Worm (Caenorhabditis elegans) whole organism, dauer: ENCODE data around the gene kcmf-1.

ENCODE experiments used
- unc-62 ChIP-seq: sonication (generic microtip); optimal IDR thresholded peaks from 2 replicates; lab custom pipeline; 2017; ENCODE audit warnings: missing biosample characterization, missing genetic modification reagents, missing genetic modification characterization

kcmf-1 gene

DNA sequence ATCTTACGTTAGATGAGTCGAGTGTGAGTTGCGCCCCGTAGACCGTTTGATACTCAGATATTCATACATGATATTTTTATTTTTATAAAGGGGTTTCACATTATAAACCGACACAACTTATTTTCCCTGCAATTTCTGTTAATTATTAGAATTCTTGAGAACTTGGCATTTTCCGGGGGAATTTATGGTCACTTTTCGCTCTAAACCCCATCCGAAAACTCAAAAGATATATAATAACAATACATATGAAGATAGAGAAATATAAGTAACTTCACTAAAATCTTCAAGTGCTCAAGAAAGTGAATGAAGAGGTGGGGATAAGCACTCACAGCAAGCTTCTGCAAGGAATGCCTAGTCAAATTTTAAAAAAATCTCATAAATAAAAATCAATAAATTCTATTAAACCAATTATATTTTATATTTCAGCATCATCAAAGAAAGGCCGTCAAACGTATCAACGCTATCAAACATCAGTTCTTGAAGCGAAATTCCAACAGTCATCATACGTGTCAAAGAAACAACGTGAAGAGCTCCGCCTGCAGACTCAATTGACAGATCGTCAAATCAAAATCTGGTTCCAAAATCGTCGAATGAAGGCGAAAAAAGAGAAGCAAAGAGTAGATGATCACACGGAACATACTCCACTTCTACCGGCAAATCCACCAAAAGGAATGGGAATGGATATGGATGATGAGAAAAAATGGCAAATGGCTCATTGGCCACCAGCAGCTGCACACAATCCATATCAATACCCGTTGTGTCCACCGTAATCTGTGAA, 13.5 kb upstream of the kcmf-1 start:
- no peak for TF ChIP-seq unc-62

DNA sequence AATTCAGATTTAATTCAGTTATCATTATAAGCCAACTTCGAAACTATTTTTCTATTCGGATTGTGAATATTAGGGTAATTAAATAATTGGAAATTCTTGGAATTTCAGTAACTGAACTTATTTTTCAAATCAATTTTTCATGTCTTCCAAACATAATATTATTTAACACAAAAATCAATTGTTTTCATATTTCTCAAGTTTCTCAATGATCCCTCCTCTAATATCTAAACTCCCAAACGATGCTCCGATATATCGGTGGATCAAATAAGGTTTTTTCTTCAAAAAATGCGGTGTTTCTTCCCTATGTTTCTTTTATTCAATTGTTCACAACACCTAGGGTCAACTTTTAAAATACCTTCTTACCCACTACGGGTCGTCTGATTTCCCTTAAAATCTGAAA, 12.7 kb upstream of the kcmf-1 start:
- no peak for TF ChIP-seq unc-62

DNA sequence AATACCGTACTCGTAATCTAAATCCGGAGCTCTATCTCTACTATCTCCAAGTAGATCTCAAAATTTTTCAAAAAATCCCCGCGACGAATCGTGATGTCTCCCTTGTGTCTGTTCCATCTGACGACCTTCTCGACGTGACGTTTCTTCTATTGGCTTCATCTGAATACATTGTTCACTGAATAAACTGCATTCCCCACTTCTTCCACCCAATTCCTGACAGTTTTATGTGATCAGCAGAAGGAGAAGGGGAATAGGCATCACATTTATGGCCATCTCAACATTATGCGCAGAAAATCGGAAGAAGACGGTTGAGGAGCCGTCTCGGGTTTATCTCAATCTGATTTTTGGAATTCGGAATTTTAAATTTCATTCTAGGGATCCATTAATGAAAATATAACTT, 10.2 kb upstream of the kcmf-1 start:
- no peak for TF ChIP-seq unc-62

DNA sequence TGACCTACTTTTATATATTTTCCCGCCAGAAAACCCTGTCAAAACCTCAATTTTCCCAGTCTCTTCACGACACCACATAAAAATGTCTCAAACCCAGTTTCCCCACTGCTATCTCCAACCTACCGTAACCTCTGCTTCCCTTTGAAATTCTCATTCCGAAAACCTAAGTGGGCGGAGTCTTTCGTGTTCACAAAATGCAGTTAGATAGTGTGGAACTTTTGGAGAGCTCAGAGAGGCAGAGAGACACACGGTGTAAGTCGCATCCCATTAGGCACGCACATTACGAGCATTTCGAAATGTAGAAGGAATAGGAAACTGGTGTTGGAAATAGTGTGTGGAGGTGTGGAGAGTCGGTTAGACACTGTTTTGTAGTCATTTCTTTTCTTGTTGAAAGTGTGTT, 9.3 kb upstream of the kcmf-1 start:
- TF ChIP-seq unc-62, result no peak

DNA sequence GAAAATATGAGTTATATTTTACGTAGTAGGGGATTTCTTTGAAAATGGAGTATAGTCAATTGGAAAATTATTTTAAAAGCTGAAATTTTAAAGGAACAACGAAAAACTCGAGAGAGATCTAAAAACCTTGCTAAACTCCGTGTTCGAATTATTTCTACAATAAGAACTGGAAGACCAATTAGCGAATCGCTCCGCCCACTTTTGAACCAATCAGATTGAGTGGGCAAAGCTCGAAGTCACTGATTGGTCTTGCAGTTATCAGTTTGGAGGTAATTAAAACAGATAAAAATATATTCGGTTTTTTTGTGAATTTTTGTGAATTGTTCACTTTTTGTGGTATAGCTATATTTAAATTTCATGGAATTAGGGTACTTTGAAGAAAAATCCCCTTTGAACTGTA, 5.9 kb upstream of the kcmf-1 start:
- TF ChIP-seq unc-62, result no peak

DNA sequence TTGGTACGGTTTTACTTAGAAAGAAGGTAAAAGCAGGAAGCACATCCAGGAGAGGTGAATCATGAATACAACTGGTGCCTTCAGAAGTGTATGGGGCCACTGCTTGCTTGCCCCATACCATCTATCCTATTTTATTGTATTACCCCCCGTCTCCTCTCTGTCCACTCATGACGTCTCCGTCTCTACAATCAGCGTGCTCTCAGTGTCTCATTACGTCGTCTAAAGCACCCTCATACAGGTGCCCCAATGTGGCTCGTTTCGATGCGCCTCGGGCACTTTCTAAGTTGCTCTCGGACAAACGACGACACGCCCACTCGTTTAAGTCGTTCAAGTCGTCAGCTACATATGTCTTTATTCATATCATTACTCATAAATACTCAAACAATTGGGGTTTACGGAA, 5.2 kb upstream of the kcmf-1 start:
- TF ChIP-seq unc-62, result no peak

DNA sequence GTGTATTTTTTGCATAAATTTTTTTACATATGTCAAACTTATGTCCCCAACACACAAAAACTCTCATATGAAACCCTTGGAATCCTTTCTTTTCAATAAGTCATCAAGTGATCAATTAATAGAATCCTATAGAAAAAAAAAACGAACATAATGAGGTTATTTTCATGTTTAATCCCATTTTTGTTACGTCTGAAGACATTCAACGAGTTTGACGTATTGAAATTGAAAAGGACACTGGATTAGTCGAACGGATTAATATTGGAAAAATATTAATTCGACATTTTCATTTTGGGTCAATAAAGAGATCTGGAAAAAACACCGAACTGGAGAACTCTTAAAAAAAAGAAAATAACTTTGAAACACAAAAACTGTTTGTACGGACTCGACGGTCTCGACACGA, 3.3 kb downstream of the kcmf-1 start:
- TF ChIP-seq unc-62, result no peak

DNA sequence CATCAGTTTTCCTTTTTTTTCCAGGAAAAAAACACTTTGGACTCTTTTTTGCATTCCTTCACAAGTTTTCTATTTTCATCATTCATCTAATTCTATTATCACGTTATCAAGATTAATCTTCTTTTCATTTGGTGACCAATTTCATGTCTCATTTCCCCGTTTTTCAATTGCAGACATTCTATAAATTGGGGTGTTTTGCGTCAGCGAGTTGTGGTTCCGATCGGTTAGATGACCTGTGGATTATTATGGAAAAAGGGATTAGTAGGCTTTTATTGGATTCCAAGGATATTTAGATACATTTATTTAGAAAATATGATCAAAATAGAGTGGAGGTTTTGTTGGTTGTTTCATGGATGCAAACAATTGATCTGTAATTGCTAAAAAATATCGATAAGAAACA, 5.6 kb downstream of the kcmf-1 start:
- no peak for TF ChIP-seq unc-62

DNA sequence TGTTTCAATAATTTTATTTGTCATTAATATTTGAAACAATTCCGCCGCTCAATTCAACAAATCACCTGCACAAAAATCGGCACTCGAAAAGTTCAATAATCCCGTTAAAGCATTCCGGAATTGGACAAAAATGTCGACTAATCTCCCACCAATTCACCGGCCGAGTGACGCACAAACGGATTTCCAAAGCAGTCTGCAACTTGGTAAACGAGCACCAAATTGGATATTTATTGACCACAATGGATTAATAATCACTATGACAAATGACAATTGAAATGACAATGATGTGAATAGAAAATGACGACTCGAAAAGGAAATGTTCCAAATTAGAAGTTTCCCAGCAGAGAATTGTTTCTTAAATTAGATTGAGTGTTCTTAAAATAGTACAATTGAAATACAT, 6.5 kb downstream of the kcmf-1 start:
- TF ChIP-seq unc-62, result no peak

DNA sequence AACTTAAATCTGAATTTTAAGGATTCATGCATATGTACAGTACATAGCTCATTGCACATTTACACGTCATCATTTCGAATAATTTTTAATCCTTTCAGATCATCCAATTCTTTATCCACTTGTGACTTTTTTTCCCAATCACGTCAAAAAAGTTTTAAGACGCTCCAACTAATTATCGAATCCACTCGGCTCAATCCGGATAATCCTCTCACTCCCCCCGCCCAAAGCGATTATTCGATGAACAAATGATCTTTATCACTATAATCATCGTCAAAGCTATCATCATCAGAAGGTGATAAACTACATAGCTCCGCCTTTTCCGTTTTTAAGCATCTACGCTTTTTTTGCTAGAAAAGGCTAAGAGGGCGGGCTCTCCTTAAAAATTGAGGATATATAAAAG, 8.4 kb downstream of the kcmf-1 start:
- TF ChIP-seq unc-62, result no peak

DNA sequence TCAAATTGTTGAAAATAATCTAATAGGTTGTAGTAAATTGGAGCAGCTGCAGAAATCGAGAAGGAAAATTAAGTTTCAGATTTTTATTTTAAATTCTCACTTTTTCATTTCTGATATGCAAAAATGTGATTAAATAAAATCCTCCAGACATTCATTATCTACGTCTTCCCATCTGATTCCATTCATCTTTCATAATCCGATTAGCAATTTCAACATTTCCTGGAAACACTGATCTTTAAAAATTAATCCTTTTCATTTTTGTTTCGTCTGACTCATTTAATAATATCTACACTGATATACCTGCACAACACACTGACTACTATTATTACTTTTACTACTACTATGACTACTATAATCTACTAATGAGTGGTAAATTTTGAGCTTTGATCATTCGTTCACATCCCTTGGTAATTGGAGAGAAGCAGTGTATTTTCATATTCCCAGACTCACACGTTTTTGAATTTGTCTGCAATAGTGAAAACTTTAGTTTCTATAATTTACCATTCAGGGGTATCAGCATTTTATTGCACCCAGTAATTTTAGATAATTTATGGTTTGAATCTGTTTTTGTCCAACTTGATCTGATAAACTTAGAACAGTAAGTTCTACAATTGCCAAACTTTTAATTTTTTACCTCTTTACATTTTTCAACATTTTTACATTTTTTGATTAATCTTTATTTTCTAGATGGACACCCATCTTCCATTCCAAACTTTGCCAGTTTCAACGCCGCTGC, 9.9 kb downstream of the kcmf-1 start, which contains the start of gene ceh-23:
ceh-23 (plus strand) TSS at position 686 of the 736 bp plus-strand sequence.
- TF ChIP-seq unc-62, result no peak

DNA sequence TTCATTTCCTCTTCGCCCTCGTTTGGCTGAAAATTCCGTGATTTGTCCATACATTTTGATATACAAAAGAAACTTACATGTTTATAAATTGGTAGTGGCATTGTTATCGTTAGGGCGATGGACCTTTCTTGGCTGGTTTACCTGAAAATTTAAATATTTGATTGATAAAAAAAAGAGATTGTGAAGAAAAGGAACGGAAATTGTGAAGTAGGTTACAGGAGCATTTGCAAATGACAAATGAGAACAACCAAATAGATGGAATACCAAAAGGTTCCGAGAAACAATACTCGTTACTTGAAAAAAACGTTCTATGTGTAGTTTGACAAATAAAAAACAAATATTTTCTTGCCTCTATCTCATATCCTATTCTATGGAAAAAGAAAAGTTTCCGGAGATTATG, 14.3 kb downstream of the kcmf-1 start, which contains the start of gene ZK652.8:
ZK652.8 (minus strand) TSS at position 101 of the 400 bp plus-strand sequence.
- TF ChIP-seq unc-62, result no peak

DNA sequence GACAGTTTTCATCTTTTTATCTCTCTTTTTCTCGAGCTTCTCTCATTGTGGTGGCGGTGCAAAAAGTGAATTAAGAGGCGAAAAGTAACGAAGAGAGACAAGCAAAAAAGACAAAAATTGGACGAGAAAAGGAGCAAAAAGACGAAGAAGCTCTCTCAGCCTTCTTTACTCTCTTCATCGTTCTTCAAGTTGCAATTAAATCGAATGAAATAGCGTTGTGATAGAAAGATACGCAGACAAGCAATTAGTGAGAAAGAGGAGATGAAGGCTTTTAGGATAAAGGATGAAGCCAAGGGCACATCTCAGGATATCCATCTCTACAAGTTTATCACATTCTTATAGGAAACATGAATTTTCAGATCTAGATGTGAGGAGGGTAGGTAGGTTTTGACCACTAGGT, 19.0 kb downstream of the kcmf-1 start:
- no peak for TF ChIP-seq unc-62

DNA sequence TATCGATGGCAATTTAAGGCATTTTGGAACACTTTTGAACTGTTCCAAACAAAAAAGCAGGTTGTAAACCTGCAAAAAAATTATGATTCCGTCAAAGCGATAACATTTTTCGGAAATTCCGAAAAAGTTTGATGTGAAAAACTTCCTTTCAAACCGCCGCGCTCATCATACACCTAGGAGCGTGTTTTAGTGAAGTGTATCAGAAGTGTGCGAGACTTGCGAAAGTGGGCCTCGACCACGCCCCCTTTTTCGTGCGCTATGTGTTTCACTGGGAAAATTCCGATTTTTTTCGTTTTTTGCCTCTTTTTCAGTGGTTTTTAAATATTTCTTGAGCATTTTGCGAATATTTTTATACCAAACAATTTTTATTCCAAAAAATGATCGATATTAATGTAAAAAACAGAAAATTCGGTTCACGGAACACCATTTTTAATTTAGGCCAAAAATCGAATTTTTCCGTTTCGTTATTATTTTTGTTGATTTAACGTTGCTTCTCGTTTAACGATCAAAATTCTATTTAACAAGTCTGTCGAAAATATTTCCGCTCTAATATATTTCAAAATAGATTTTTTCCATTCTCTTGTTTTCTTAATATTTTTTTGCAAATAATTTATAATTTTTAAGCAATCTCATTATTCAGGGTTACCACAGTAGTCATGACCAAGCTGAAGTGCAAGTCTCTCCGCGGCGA, 25.4 kb downstream of the kcmf-1 start, which contains the start of gene rpl-35:
rpl-35 (plus strand) TSS at position 641 of the 691 bp plus-strand sequence.
- peak; percentile 38 for TF ChIP-seq unc-62

DNA sequence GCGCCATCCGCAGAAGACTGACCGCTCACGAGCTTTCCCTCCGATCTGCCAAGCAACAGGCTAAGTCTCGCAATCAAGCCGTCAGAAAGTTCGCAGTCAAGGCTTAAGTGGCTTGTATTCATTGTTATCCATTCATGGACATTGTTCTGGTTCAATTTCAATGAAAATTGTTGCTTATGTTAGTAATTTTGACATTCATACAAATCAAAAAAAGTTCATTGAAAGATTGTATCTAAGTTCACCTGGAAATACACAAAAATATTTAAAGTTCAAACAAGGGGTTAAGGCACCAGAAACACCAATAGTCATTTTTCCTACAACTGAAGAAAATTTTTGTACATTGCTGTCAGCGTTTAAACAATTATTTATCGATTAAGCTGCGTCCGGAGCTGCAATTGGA, 26.3 kb downstream of the kcmf-1 start:
- no peak for TF ChIP-seq unc-62

DNA sequence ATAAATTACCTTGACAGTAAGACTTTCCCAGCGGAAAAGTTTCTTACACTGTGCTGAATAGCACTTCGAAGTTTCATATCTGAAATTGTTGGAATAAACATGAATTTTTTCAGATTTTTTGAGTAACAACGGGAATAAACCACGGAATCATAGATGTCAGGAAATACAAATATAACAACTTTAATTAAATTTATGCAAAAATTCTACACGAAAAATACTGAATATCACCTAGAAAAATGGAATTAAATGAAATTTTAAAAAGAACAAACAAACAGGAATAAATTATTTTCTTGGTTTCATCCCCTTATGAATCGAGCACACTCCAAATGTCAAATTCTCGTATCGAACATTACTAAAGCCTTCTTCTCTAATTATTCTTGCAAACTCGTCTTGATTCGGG, 27.9 kb downstream of the kcmf-1 start, which contains the start of gene tag-307:
tag-307 (minus strand) TSS at position 101 of the 400 bp plus-strand sequence.
- no peak for TF ChIP-seq unc-62

DNA sequence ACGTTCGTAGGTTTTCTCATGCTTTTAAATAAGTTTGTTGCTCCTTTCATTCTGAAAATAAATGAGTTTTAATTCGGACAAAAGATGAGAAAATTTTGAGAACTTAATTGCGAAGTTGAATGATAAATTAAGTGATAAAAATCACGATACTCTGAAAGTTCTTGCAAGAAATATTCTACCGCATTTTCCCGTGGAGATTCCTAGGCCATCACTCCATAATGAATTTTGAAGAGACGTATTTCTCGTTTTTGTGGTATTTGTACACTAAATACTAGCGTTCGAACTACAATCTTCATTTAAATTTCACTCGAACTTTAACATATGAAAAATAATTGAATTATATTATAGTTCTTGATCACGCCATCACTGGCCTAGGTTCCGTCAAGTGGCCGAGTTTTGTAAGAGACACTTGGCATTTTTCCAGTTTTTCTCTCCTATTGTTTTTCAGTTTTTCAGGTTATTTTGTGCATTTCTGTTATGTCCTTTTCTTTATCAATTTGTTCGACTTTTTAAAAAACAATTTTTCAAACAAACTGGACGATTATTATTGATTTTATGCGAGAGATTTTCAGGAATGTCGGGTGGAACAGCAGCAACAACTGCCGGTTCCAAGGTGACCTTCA, 29.3 kb downstream of the kcmf-1 start, which contains the start of the genes coq-5 and ufm-1:
coq-5 (minus strand) TSS at position 51 of the 623 bp plus-strand sequence.
ufm-1 (plus strand) TSS at position 573 of the 623 bp plus-strand sequence.
- no peak for TF ChIP-seq unc-62
